Fruit fly (Drosophila melanogaster) whole organism: ENCODE results near the gene Fitm.

Experiments
- CG8478 ChIP-seq: fragments of >200 bp; optimal IDR thresholded peaks from 2 replicates; lab custom pipeline; 2018; ENCODE audit warnings: inconsistent platforms
- Dll ChIP-seq: fragments of >200 bp; optimal IDR thresholded peaks from 2 replicates; lab custom pipeline; 2017
- EcR ChIP-seq, 2 experiments: fragments of >200 bp; optimal IDR thresholded peaks; 2 replicates each; lab custom pipeline; 2017; ENCODE audit warnings: missing biosample characterization in 2 of 2, missing genetic modification characterization in 2 of 2, missing genetic modification reagents in 2 of 2
- pan ChIP-seq: fragments of >200 bp; optimal IDR thresholded peaks from 2 replicates; lab custom pipeline; 2017
- psq ChIP-seq: fragments of >200 bp; optimal IDR thresholded peaks from 2 replicates; lab custom pipeline; 2017
- usp ChIP-seq: fragments of >200 bp; optimal IDR thresholded peaks from 2 replicates; lab custom pipeline; 2017; ENCODE audit warnings: missing biosample characterization, missing genetic modification characterization, mixed read lengths

Fitm gene

dm6 chr3L:5178903-5179302 lies 33.0 kb upstream of the Fitm start:
- TF ChIP-seq usp (no peak), EcR (GFP tag; optimal IDR thresholded peaks at IDR 0.05; lab: Kevin White, UChicago) (no peak), pan (no peak), psq (lab: Kevin White, UChicago) (no peak), Dll (lab: Kevin White, UChicago) (no peak), CG8478 (lab: Kevin White, UChicago) (no peak)

- no peak for TF ChIP-seq EcR (GFP tag; optimal IDR thresholded peaks at IDR 0.05; lab: Kevin White, UChicago)
Observed at dm6 chr3L:5176789-5177188, 30.9 kb upstream of the Fitm start.

- TF ChIP-seq CG8478 (lab: Kevin White, UChicago) (no peak), psq (lab: Kevin White, UChicago) (no peak), pan (no peak), usp (no peak), EcR (GFP tag; optimal IDR thresholded peaks at IDR 0.05; lab: Kevin White, UChicago) (no peak), Dll (lab: Kevin White, UChicago) (no peak)
Observed at dm6 chr3L:5176071-5176470, 30.2 kb upstream of the Fitm start.

dm6 chr3L:5172470-5172869 lies 26.6 kb upstream of the Fitm start:
- TF ChIP-seq EcR (GFP tag; optimal IDR thresholded peaks at IDR 0.05; lab: Kevin White, UChicago), result no peak
- no peak for TF ChIP-seq CG8478 (lab: Kevin White, UChicago)
- TF ChIP-seq pan, result no peak
- no peak for TF ChIP-seq psq (lab: Kevin White, UChicago)
- no peak for TF ChIP-seq usp
- no peak for TF ChIP-seq Dll (lab: Kevin White, UChicago)

dm6 chr3L:5154917-5155613 lies 9.2 kb upstream of the Fitm start:
- no peak for TF ChIP-seq pan
- TF ChIP-seq EcR (GFP tag; optimal IDR thresholded peaks at IDR 0.05; lab: Kevin White, UChicago), result no peak
- TF ChIP-seq Dll (lab: Kevin White, UChicago), result no peak
- no peak for TF ChIP-seq usp
- TF ChIP-seq psq (lab: Kevin White, UChicago), result no peak
- no peak for TF ChIP-seq CG8478 (lab: Kevin White, UChicago)

- no peak for TF ChIP-seq Dll (lab: Kevin White, UChicago)
- no peak for TF ChIP-seq psq (lab: Kevin White, UChicago)
- TF ChIP-seq usp, result no peak
- no peak for TF ChIP-seq CG8478 (lab: Kevin White, UChicago)
- no peak for TF ChIP-seq EcR (GFP tag; optimal IDR thresholded peaks at IDR 0.05; lab: Kevin White, UChicago)
- TF ChIP-seq pan, result no peak
Observed at dm6 chr3L:5152354-5152806, 6.5 kb upstream of the Fitm start, which contains the start of the genes Gen and Srp54k. TSS of gene Gen (minus strand) at chr3L:5152376. TSS of gene Srp54k (plus strand) at chr3L:5152678.

- TF ChIP-seq pan, result no peak
- TF ChIP-seq Dll (lab: Kevin White, UChicago), result no peak
- TF ChIP-seq EcR (GFP tag; optimal IDR thresholded peaks at IDR 0.05; lab: Kevin White, UChicago), result no peak
- TF ChIP-seq CG8478 (lab: Kevin White, UChicago), result no peak
- TF ChIP-seq usp, result no peak
- no peak for TF ChIP-seq psq (lab: Kevin White, UChicago)
Observed at dm6 chr3L:5141380-5142101, 4.3 kb downstream of the Fitm start, which contains the start of the genes Dhrs4 and Gdap1. TSS of gene Dhrs4 (minus strand) at chr3L:5141646. TSS of gene Gdap1 (plus strand) at chr3L:5141953.

- no peak for TF ChIP-seq EcR (GFP tag; optimal IDR thresholded peaks at IDR 0.05; lab: Kevin White, UChicago)
- no peak for TF ChIP-seq pan
- TF ChIP-seq psq (lab: Kevin White, UChicago), result no peak
- no peak for TF ChIP-seq Dll (lab: Kevin White, UChicago)
- TF ChIP-seq CG8478 (lab: Kevin White, UChicago), result no peak
- no peak for TF ChIP-seq usp
Observed at dm6 chr3L:5139312-5139711, 6.6 kb downstream of the Fitm start, which contains the start of the genes Tcs5 and CHMP2B. TSS of gene Tcs5 (minus strand) at chr3L:5139395. TSS of gene CHMP2B (plus strand) at chr3L:5139619.

- TF ChIP-seq CG8478 (lab: Kevin White, UChicago) (no peak), EcR (GFP tag; optimal IDR thresholded peaks at IDR 0.05; lab: Kevin White, UChicago) (no peak), pan (no peak), Dll (lab: Kevin White, UChicago) (no peak)
Observed at dm6 chr3L:5136123-5136522, 9.7 kb downstream of the Fitm start, which contains the start of the genes CG10674 and CG4611. TSS of gene CG10674 (minus strand) at chr3L:5136292. TSS of gene CG4611 (plus strand) at chr3L:5136376.

- no peak for TF ChIP-seq EcR (GFP tag; optimal IDR thresholded peaks at IDR 0.05; lab: Kevin White, UChicago)
- TF ChIP-seq pan, result no peak
- no peak for TF ChIP-seq Dll (lab: Kevin White, UChicago)
- no peak for TF ChIP-seq CG8478 (lab: Kevin White, UChicago)
- no peak for TF ChIP-seq psq (lab: Kevin White, UChicago)
- no peak for TF ChIP-seq usp
Observed at dm6 chr3L:5133704-5134430, 12.0 kb downstream of the Fitm start, which contains the start of gene Yod1. TSS of gene Yod1 (plus strand) at chr3L:5133871.

- TF ChIP-seq psq (lab: Kevin White, UChicago) (no peak), pan (no peak), EcR (GFP tag; optimal IDR thresholded peaks at IDR 0.05; lab: Kevin White, UChicago) (no peak), usp (no peak), Dll (lab: Kevin White, UChicago) (no peak), CG8478 (lab: Kevin White, UChicago) (no peak)
Observed at dm6 chr3L:5132966-5133365, 12.9 kb downstream of the Fitm start, which contains the start of gene CG15213. TSS of gene CG15213 (minus strand) at chr3L:5133220.
